Fruit fly (Drosophila melanogaster): Measurements from ENCODE around the gene scny.
A peak's percentile ranks its signal among the peaks of the same experiment; 100 is the strongest.

The scny gene

dm6 chr3L:5768532-5769497 is at the start of gene scny, which contains the start of gene Ppat-Dpck:
Gene scny, plus strand, starts transcription at chr3L:5769002.
Gene Ppat-Dpck, minus strand, starts transcription at chr3L:5768794.
- no peak for TF ChIP-seq fd96Ca (GFP tag; IDR thresholded peaks at IDR 0.05)
- TF ChIP-seq Snoo (tag; optimal IDR thresholded peaks at IDR 0.05) = no peak
- peak; percentile 17 for TF ChIP-seq gl (tag; optimal IDR thresholded peaks at IDR 0.05)
- TF ChIP-seq CG34367 (tag; optimal IDR thresholded peaks at IDR 0.05) = no peak
- TF ChIP-seq D1 (tag; optimal IDR thresholded peaks at IDR 0.05) = no peak
- peak; percentile 82 for TF ChIP-seq EcR (GFP tag; optimal IDR thresholded peaks at IDR 0.05)
- no peak for TF ChIP-seq CG17806 (tag; optimal IDR thresholded peaks at IDR 0.05)
- TF ChIP-seq CG15710 (tag; optimal IDR thresholded peaks at IDR 0.05) = no peak
- TF ChIP-seq CG12605 (GFP tag; IDR thresholded peaks at IDR 0.05) = peak; percentile 57; the same call in 1 of the 2 replicates

- TF ChIP-seq CG4496 (GFP tag; IDR thresholded peaks at IDR 0.05) = no peak
- TF ChIP-seq CG10348 (GFP tag; IDR thresholded peaks at IDR 0.05) = no peak
- no peak for TF ChIP-seq CG8159 (tag; optimal IDR thresholded peaks at IDR 0.05)
- no peak for TF ChIP-seq Pif1A (GFP tag; optimal IDR thresholded peaks at IDR 0.05)
Measured at dm6 chr3L:5731639-5732038, 37.2 kb upstream of the scny start.

dm6 chr3L:5749616-5750336 is 19.0 kb upstream of the scny start:
- TF ChIP-seq CG4496 (GFP tag; IDR thresholded peaks at IDR 0.05) (0 out of 3 replicates have a peak, but pooled peaks have one; percentile 38), CG12605 (GFP tag; IDR thresholded peaks at IDR 0.05) (no peak)

- no peak for TF ChIP-seq CG15710 (tag; optimal IDR thresholded peaks at IDR 0.05)
- no peak for TF ChIP-seq D1 (tag; optimal IDR thresholded peaks at IDR 0.05)
- TF ChIP-seq CG13204 (GFP tag; optimal IDR thresholded peaks at IDR 0.05) = no peak
- TF ChIP-seq CG10348 (GFP tag; IDR thresholded peaks at IDR 0.05) = no peak
- TF ChIP-seq gl (tag; optimal IDR thresholded peaks at IDR 0.05) = no peak
- TF ChIP-seq CG34367 (tag; optimal IDR thresholded peaks at IDR 0.05) = no peak
- TF ChIP-seq CG4496 (GFP tag; IDR thresholded peaks at IDR 0.05) = no peak
- TF ChIP-seq Pif1B (GFP tag; optimal IDR thresholded peaks at IDR 0.05) = no peak
- TF ChIP-seq Snoo (tag; optimal IDR thresholded peaks at IDR 0.05) = no peak
- no peak for TF ChIP-seq fd96Ca (GFP tag; IDR thresholded peaks at IDR 0.05)
- TF ChIP-seq CG8301 (tag; optimal IDR thresholded peaks at IDR 0.05) = no peak
- no peak for TF ChIP-seq CG32121 (GFP tag; IDR thresholded peaks at IDR 0.05)
- no peak for TF ChIP-seq CG14655 (GFP tag; optimal IDR thresholded peaks at IDR 0.05)
- TF ChIP-seq EcR (GFP tag; optimal IDR thresholded peaks at IDR 0.05) = no peak
- TF ChIP-seq CG17806 (tag; optimal IDR thresholded peaks at IDR 0.05) = no peak
- no peak for TF ChIP-seq CG8159 (tag; optimal IDR thresholded peaks at IDR 0.05)
- no peak for TF ChIP-seq Pif1A (GFP tag; optimal IDR thresholded peaks at IDR 0.05)
- no peak for TF ChIP-seq Ets98B (GFP tag; IDR thresholded peaks at IDR 0.05)
Measured at dm6 chr3L:5751417-5751739, 17.4 kb upstream of the scny start.

dm6 chr3L:5751740-5752579 is 16.8 kb upstream of the scny start, which contains the start of gene DnaJ-1:
Gene DnaJ-1, minus strand, starts transcription at chr3L:5752189.
- 0 out of 2 replicates have a peak, but pooled peaks have one; percentile 12 for TF ChIP-seq CG12605 (GFP tag; IDR thresholded peaks at IDR 0.05)
- TF ChIP-seq D1 (tag; optimal IDR thresholded peaks at IDR 0.05) = no peak
- TF ChIP-seq Pif1B (GFP tag; optimal IDR thresholded peaks at IDR 0.05) = peak; percentile 14
- TF ChIP-seq CG13204 (GFP tag; optimal IDR thresholded peaks at IDR 0.05) = peak; percentile 68
- peak; percentile 64; the same call in 1 of the 2 replicates for TF ChIP-seq Ets98B (GFP tag; IDR thresholded peaks at IDR 0.05)
- no peak for TF ChIP-seq CG32121 (GFP tag; IDR thresholded peaks at IDR 0.05)
- TF ChIP-seq Snoo (tag; optimal IDR thresholded peaks at IDR 0.05) = peak; percentile 40
- TF ChIP-seq CG14655 (GFP tag; optimal IDR thresholded peaks at IDR 0.05) = no peak
- TF ChIP-seq CG8159 (tag; optimal IDR thresholded peaks at IDR 0.05) = peak; percentile 35
- no peak for TF ChIP-seq CG10348 (GFP tag; IDR thresholded peaks at IDR 0.05)
- 0 out of 3 replicates have a peak, but pooled peaks have one; percentile 20 for TF ChIP-seq CG4496 (GFP tag; IDR thresholded peaks at IDR 0.05)
- peak; percentile 83 for TF ChIP-seq EcR (GFP tag; optimal IDR thresholded peaks at IDR 0.05)
- no peak for TF ChIP-seq rn (GFP tag; IDR thresholded peaks at IDR 0.05)
- peak; percentile 10 for TF ChIP-seq CG34367 (tag; optimal IDR thresholded peaks at IDR 0.05)
- peak; percentile 5 for TF ChIP-seq gl (tag; optimal IDR thresholded peaks at IDR 0.05)

Measured in whole organism, pupa.